Worm (Caenorhabditis elegans) whole organism, mixed stage, embryonic: ENCODE measurements around the gene K10H10.4.
A peak's percentile ranks its signal among the peaks of the same experiment; 100 is the strongest.

ENCODE experiments used
- M03D4.4 ChIP-seq: sonication (generic microtip); optimal IDR thresholded peaks from 2 replicates; lab custom pipeline; 2017; ENCODE audit warnings: mild to moderate bottlenecking, missing genetic modification characterization, missing compliant biosample characterization
- blmp-1 ChIP-seq: fragments of 150-350 bp; optimal IDR thresholded peaks from 2 replicates; lab custom pipeline; 2014; ENCODE audit warnings: missing biosample characterization, missing genetic modification characterization
- ceh-39 ChIP-seq: fragments of 150-350 bp; optimal IDR thresholded peaks from 2 replicates; lab custom pipeline; 2014; ENCODE audit warnings: missing biosample characterization, missing genetic modification characterization
- ceh-43 ChIP-seq: fragments of 200-800 bp; sonication (Bioruptor generic); optimal IDR thresholded peaks from 2 replicates; lab custom pipeline; 2018; ENCODE audit warnings: mild to moderate bottlenecking, missing genetic modification characterization, moderate library complexity, missing compliant biosample characterization
- ceh-83 ChIP-seq: fragments of 200-800 bp; sonication (Bioruptor generic); optimal IDR thresholded peaks from 2 replicates; lab custom pipeline; 2018; ENCODE audit warnings: mild to moderate bottlenecking, missing genetic modification characterization, missing compliant biosample characterization
- ces-1 ChIP-seq: fragments of 150-350 bp; optimal IDR thresholded peaks from 2 replicates; lab custom pipeline; 2014; ENCODE audit warnings: missing biosample characterization, missing genetic modification reagents, missing genetic modification characterization
- drap-1 ChIP-seq: fragments of 200-800 bp; sonication (Bioruptor generic); optimal IDR thresholded peaks from 3 replicates; lab custom pipeline; 2018; ENCODE audit warnings: mild to moderate bottlenecking, missing genetic modification characterization, missing compliant biosample characterization
- elt-3 ChIP-seq: fragments of 150-350 bp; optimal IDR thresholded peaks from 2 replicates; lab custom pipeline; 2014; ENCODE audit warnings: missing biosample characterization, missing genetic modification characterization
- flh-1 ChIP-seq: fragments of 200-800 bp; sonication (Bioruptor generic); optimal IDR thresholded peaks from 2 replicates; lab custom pipeline; 2018; ENCODE audit warnings: mild to moderate bottlenecking, missing genetic modification characterization, moderate library complexity, missing compliant biosample characterization
- ham-2 ChIP-seq: fragments of 200-800 bp; sonication (Bioruptor generic); optimal IDR thresholded peaks from 2 replicates; lab custom pipeline; 2018; ENCODE audit warnings: mild to moderate bottlenecking, missing genetic modification characterization, missing compliant biosample characterization
- hlh-1 ChIP-seq: fragments of 150-350 bp; optimal IDR thresholded peaks from 2 replicates; lab custom pipeline; 2014; ENCODE audit warnings: missing biosample characterization, missing genetic modification reagents, missing genetic modification characterization
- lin-13 ChIP-seq: fragments of 150-350 bp; optimal IDR thresholded peaks from 2 replicates; lab custom pipeline; 2014; ENCODE audit warnings: missing biosample characterization, missing genetic modification characterization
- lin-32 ChIP-seq: fragments of 200-800 bp; sonication (Bioruptor generic); optimal IDR thresholded peaks from 2 replicates; lab custom pipeline; 2018; ENCODE audit warnings: mild to moderate bottlenecking, missing genetic modification characterization, missing compliant biosample characterization
- lsy-2 ChIP-seq: fragments of 150-350 bp; optimal IDR thresholded peaks from 2 replicates; lab custom pipeline; 2014; ENCODE audit warnings: missing biosample characterization, missing genetic modification characterization
- mab-5 ChIP-seq: fragments of 150-350 bp; optimal IDR thresholded peaks from 2 replicates; lab custom pipeline; 2014; ENCODE audit warnings: missing biosample characterization, missing genetic modification characterization
- mep-1 ChIP-seq: fragments of 150-350 bp; optimal IDR thresholded peaks from 2 replicates; lab custom pipeline; 2017; ENCODE audit warnings: missing biosample characterization, missing genetic modification reagents, missing genetic modification characterization, inconsistent platforms
- mls-2 ChIP-seq: sonication (generic microtip); optimal IDR thresholded peaks from 2 replicates; lab custom pipeline; 2016; ENCODE audit warnings: mild to moderate bottlenecking, missing genetic modification characterization, moderate library complexity, missing compliant biosample characterization
- nhr-12 ChIP-seq: fragments of 150-350 bp; optimal IDR thresholded peaks from 2 replicates; lab custom pipeline; 2014; ENCODE audit warnings: missing biosample characterization, missing genetic modification characterization
- nhr-2 ChIP-seq: fragments of 150-350 bp; optimal IDR thresholded peaks from 2 replicates; lab custom pipeline; 2014; ENCODE audit warnings: missing biosample characterization, missing genetic modification characterization
- nhr-237 ChIP-seq: fragments of 150-350 bp; optimal IDR thresholded peaks from 2 replicates; lab custom pipeline; 2014; ENCODE audit warnings: missing biosample characterization, missing genetic modification characterization
- nhr-28 ChIP-seq: fragments of 150-350 bp; optimal IDR thresholded peaks from 2 replicates; lab custom pipeline; 2014; ENCODE audit warnings: missing biosample characterization, missing genetic modification characterization
- nhr-76 ChIP-seq: sonication (generic microtip); optimal IDR thresholded peaks from 2 replicates; lab custom pipeline; 2017; ENCODE audit warnings: missing biosample characterization, missing genetic modification characterization
- pha-4 ChIP-seq: fragments of 150-350 bp; optimal IDR thresholded peaks from 2 replicates; lab custom pipeline; 2018; ENCODE audit warnings: missing biosample characterization, missing genetic modification reagents, missing genetic modification characterization
- sem-2 ChIP-seq: fragments of 200-800 bp; sonication (Bioruptor generic); optimal IDR thresholded peaks from 2 replicates; lab custom pipeline; 2018; ENCODE audit warnings: mild to moderate bottlenecking, missing genetic modification characterization, missing compliant biosample characterization
- snpc-4 ChIP-seq: fragments of 150-350 bp; optimal IDR thresholded peaks from 2 replicates; lab custom pipeline; 2014; ENCODE audit warnings: missing biosample characterization, missing genetic modification characterization
- sptf-1 ChIP-seq: sonication (generic microtip); optimal IDR thresholded peaks from 2 replicates; lab custom pipeline; 2017; ENCODE audit warnings: mild to moderate bottlenecking, missing genetic modification characterization, moderate library complexity, missing compliant biosample characterization
- tbx-8 ChIP-seq: fragments of 200-800 bp; sonication (Bioruptor generic); optimal IDR thresholded peaks from 2 replicates; lab custom pipeline; 2018; ENCODE audit warnings: mild to moderate bottlenecking, missing genetic modification characterization, moderate library complexity, missing compliant biosample characterization
- unc-120 ChIP-seq: sonication (generic microtip); optimal IDR thresholded peaks from 2 replicates; lab custom pipeline; 2017; ENCODE audit warnings: missing genetic modification characterization, missing compliant biosample characterization; ENCODE audit not compliant: poor library complexity, severe bottlenecking
- unc-39 ChIP-seq: fragments of 150-350 bp; optimal IDR thresholded peaks from 2 replicates; lab custom pipeline; 2014; ENCODE audit warnings: missing biosample characterization, missing genetic modification characterization
- unc-62 ChIP-seq: fragments of 150-350 bp; optimal IDR thresholded peaks from 2 replicates; lab custom pipeline; 2014; ENCODE audit warnings: missing biosample characterization, missing genetic modification reagents, missing genetic modification characterization
- zip-8 ChIP-seq: fragments of 150-350 bp; optimal IDR thresholded peaks from 2 replicates; lab custom pipeline; 2014; ENCODE audit warnings: missing biosample characterization, missing genetic modification characterization
- ztf-11 ChIP-seq: fragments of 150-350 bp; optimal IDR thresholded peaks from 2 replicates; lab custom pipeline; 2014; ENCODE audit warnings: missing biosample characterization, missing genetic modification characterization

The K10H10.4 gene

ce11 chrII:14480772-14481171, 19.4 kb upstream of the K10H10.4 start:
- no peak for TF ChIP-seq lsy-2 (tag; lab: Kevin White, UChicago)
- peak; percentile 1 for TF ChIP-seq unc-62 (GFP tag; lab: Kevin White, UChicago)
- TF ChIP-seq zip-8 (tag; lab: Kevin White, UChicago): peak; percentile 38

- TF ChIP-seq tbx-8 (no peak), ceh-43 (no peak), flh-1 (GFP tag; lab: Kevin White, UChicago) (no peak), sem-2 (no peak), M03D4.4 (tag; lab: Kevin White, UChicago) (no peak), nhr-2 (tag; lab: Kevin White, UChicago) (no peak), ceh-83 (GFP tag; lab: Kevin White, UChicago) (no peak), sptf-1 (tag; lab: Kevin White, UChicago) (no peak), elt-3 (no peak), mep-1 (tag; lab: Kevin White, UChicago) (no peak), ztf-11 (no peak)
Observed at ce11 chrII:14483813-14484212, 16.4 kb upstream of the K10H10.4 start.

- TF ChIP-seq lin-13 (peak; percentile 41), snpc-4 (tag; lab: Kevin White, UChicago) (no peak), unc-120 (peak; percentile 30)
Observed at ce11 chrII:14488661-14489060, 11.6 kb upstream of the K10H10.4 start, which contains the start of gene usp-14. usp-14 (minus strand) TSS chrII:14488688.

ce11 chrII:14489407-14489806, 10.8 kb upstream of the K10H10.4 start, which contains the start of gene vnut-1:
vnut-1 (plus strand) TSS chrII:14489802.
- TF ChIP-seq pha-4 (tag; lab: Kevin White, UChicago) (no peak), unc-120 (no peak), flh-1 (GFP tag; lab: Kevin White, UChicago) (no peak), blmp-1 (tag; lab: Kevin White, UChicago) (peak; percentile 58)

ce11 chrII:14492592-14493196, 7.5 kb upstream of the K10H10.4 start:
- no peak for TF ChIP-seq sptf-1 (tag; lab: Kevin White, UChicago)
- no peak for TF ChIP-seq mls-2
- no peak for TF ChIP-seq snpc-4 (tag; lab: Kevin White, UChicago)
- no peak for TF ChIP-seq flh-1 (GFP tag; lab: Kevin White, UChicago)
- no peak for TF ChIP-seq nhr-76 (tag; lab: Kevin White, UChicago)
- no peak for TF ChIP-seq lin-13
- no peak for TF ChIP-seq elt-3
- no peak for TF ChIP-seq pha-4 (tag; lab: Kevin White, UChicago)
- no peak for TF ChIP-seq lsy-2 (tag; lab: Kevin White, UChicago)
- no peak for TF ChIP-seq blmp-1 (tag; lab: Kevin White, UChicago)
- TF ChIP-seq lin-32 (GFP tag; lab: Kevin White, UChicago): no peak
- TF ChIP-seq unc-120: no peak
- no peak for TF ChIP-seq mab-5
- no peak for TF ChIP-seq sem-2
- no peak for TF ChIP-seq drap-1
- no peak for TF ChIP-seq unc-62 (GFP tag; lab: Kevin White, UChicago)
- TF ChIP-seq zip-8 (tag; lab: Kevin White, UChicago): no peak
- no peak for TF ChIP-seq M03D4.4 (tag; lab: Kevin White, UChicago)
- TF ChIP-seq unc-39 (tag; lab: Kevin White, UChicago): no peak

- TF ChIP-seq ztf-11 (no peak), nhr-12 (tag; lab: Kevin White, UChicago) (no peak), ceh-39 (tag; lab: Kevin White, UChicago) (no peak), tbx-8 (no peak), unc-62 (GFP tag; lab: Kevin White, UChicago) (no peak), ces-1 (GFP tag; lab: Kevin White, UChicago) (no peak), ham-2 (GFP tag; lab: Kevin White, UChicago) (no peak)
Observed at ce11 chrII:14494014-14494413, 6.2 kb upstream of the K10H10.4 start.

- TF ChIP-seq mls-2: no peak
- TF ChIP-seq nhr-12 (tag; lab: Kevin White, UChicago): no peak
- TF ChIP-seq zip-8 (tag; lab: Kevin White, UChicago): no peak
- no peak for TF ChIP-seq ceh-43
- no peak for TF ChIP-seq hlh-1
- TF ChIP-seq lin-32 (GFP tag; lab: Kevin White, UChicago): no peak
- TF ChIP-seq nhr-28 (tag; lab: Kevin White, UChicago): no peak
- no peak for TF ChIP-seq nhr-237
- no peak for TF ChIP-seq ztf-11
Observed at ce11 chrII:14494414-14494463, 6.0 kb upstream of the K10H10.4 start, which contains the start of gene cysl-2. cysl-2 (minus strand) TSS chrII:14494451.
